Fruit fly (Drosophila melanogaster) whole organism, embryonic: ENCODE data around the gene kraken.

Source experiments
- Bdp1 ChIP-seq: fragments of 200-800 bp; sonication (Bioruptor generic); optimal IDR thresholded peaks from 3 replicates; lab custom pipeline; 2016; ENCODE audit warnings: missing biosample characterization, missing genetic modification characterization
- Bgb ChIP-seq: fragments of 200-800 bp; sonication (Bioruptor generic); IDR thresholded peaks from 2 replicates; pipeline ENCODE4 v1.3.6; 2022; ENCODE audit warnings: missing biosample characterization, missing genetic modification characterization; ENCODE audit not compliant: partially characterized antibody
- Blimp-1 ChIP-seq: fragments of 200-800 bp; sonication (Bioruptor generic); optimal IDR thresholded peaks from 3 replicates; lab custom pipeline; 2018; ENCODE audit warnings: missing biosample characterization, missing genetic modification characterization, mild to moderate bottlenecking, moderate library complexity, missing genetic modification reagents
- CG10565 ChIP-seq: fragments of 200-800 bp; sonication (Bioruptor generic); optimal IDR thresholded peaks from 3 replicates; lab custom pipeline; 2016; ENCODE audit warnings: missing biosample characterization, mild to moderate bottlenecking, missing genetic modification characterization
- CG11695 ChIP-seq: fragments of 200-800 bp; sonication (Bioruptor generic); IDR thresholded peaks from 3 replicates; pipeline ENCODE4 v1.3.6; 2022; ENCODE audit warnings: missing biosample characterization, missing genetic modification characterization
- CG13424 ChIP-seq: fragments of 200-800 bp; sonication (Bioruptor generic); optimal IDR thresholded peaks from 2 replicates; lab custom pipeline; 2019; ENCODE audit warnings: missing biosample characterization, mild to moderate bottlenecking, missing genetic modification characterization, moderate library complexity
- CG13624 ChIP-seq: fragments of 200-800 bp; sonication (Bioruptor generic); optimal IDR thresholded peaks from 2 replicates; lab custom pipeline; 2016; ENCODE audit warnings: missing biosample characterization, missing genetic modification characterization
- CG14860 ChIP-seq: fragments of 200-800 bp; sonication (Bioruptor generic); IDR thresholded peaks from 3 replicates; pipeline ENCODE4 v1.3.6; 2022; ENCODE audit warnings: missing biosample characterization, missing genetic modification characterization; ENCODE audit not compliant: partially characterized antibody
- CG1603 ChIP-seq: fragments of 200-800 bp; sonication (Bioruptor generic); optimal IDR thresholded peaks from 2 replicates; lab custom pipeline; 2019; ENCODE audit warnings: missing biosample characterization, mild to moderate bottlenecking, missing genetic modification characterization, moderate library complexity
- CG16863 ChIP-seq: fragments of 200-800 bp; sonication (Bioruptor generic); optimal IDR thresholded peaks from 3 replicates; lab custom pipeline; 2016; ENCODE audit warnings: missing biosample characterization, missing genetic modification characterization
- CG17829 ChIP-seq: fragments of 200-800 bp; optimal IDR thresholded peaks from 2 replicates; lab custom pipeline; 2019; ENCODE audit warnings: missing biosample characterization, mild to moderate bottlenecking, missing genetic modification characterization, moderate library complexity
- CG17912 ChIP-seq: fragments of 200-800 bp; sonication (Bioruptor generic); optimal IDR thresholded peaks from 2 replicates; lab custom pipeline; 2018; ENCODE audit warnings: missing biosample characterization, mild to moderate bottlenecking, missing genetic modification characterization
- CG2202 ChIP-seq: fragments of 200-800 bp; sonication (Bioruptor generic); optimal IDR thresholded peaks from 2 replicates; lab custom pipeline; 2018; ENCODE audit warnings: missing biosample characterization, mild to moderate bottlenecking, missing genetic modification characterization
- CG31365 ChIP-seq: fragments of 200-800 bp; sonication (Bioruptor generic); optimal IDR thresholded peaks from 2 replicates; lab custom pipeline; 2018; ENCODE audit warnings: missing biosample characterization, mild to moderate bottlenecking, missing genetic modification characterization
- CG32532 ChIP-seq: fragments of 200-800 bp; sonication (Bioruptor generic); IDR thresholded peaks from 2 replicates; pipeline ENCODE4 v1.3.6; 2022; ENCODE audit warnings: missing biosample characterization, missing genetic modification characterization
- CG32767 ChIP-seq: fragments of 200-800 bp; sonication (Bioruptor generic); IDR thresholded peaks from 2 replicates; pipeline ENCODE4 v1.3.6; 2022; ENCODE audit warnings: missing biosample characterization, missing genetic modification characterization
- CG33557 ChIP-seq: fragments of 200-800 bp; sonication (Bioruptor generic); optimal IDR thresholded peaks from 2 replicates; lab custom pipeline; 2019; ENCODE audit warnings: missing biosample characterization, mild to moderate bottlenecking, missing genetic modification characterization, moderate library complexity
- CG4707 ChIP-seq: fragments of 200-800 bp; sonication (Bioruptor generic); optimal IDR thresholded peaks from 2 replicates; lab custom pipeline; 2018; ENCODE audit warnings: missing biosample characterization, mild to moderate bottlenecking, missing genetic modification characterization, moderate library complexity
- CG6813 ChIP-seq: fragments of 200-800 bp; sonication (Bioruptor generic); optimal IDR thresholded peaks from 2 replicates; lab custom pipeline; 2017; ENCODE audit warnings: missing biosample characterization, missing genetic modification characterization, mild to moderate bottlenecking, moderate library complexity, missing genetic modification reagents
- CG8924 ChIP-seq: fragments of 200-800 bp; optimal IDR thresholded peaks from 3 replicates; lab custom pipeline; 2019; ENCODE audit warnings: missing biosample characterization, mild to moderate bottlenecking, missing genetic modification characterization, moderate library complexity
- CG9932 ChIP-seq: fragments of 200-800 bp; sonication (Bioruptor generic); IDR thresholded peaks from 2 replicates; pipeline ENCODE4 v1.3.6; 2022; ENCODE audit warnings: missing biosample characterization, missing genetic modification characterization
- Dip2 ChIP-seq: fragments of 200-800 bp; sonication (Bioruptor generic); IDR thresholded peaks from 2 replicates; pipeline ENCODE4 v1.3.6; 2022; ENCODE audit warnings: missing biosample characterization, missing genetic modification characterization
- Doc3 ChIP-seq: fragments of 200-800 bp; sonication (Bioruptor generic); IDR thresholded peaks from 3 replicates; pipeline ENCODE4 v1.3.6; 2022; ENCODE audit warnings: missing biosample characterization, missing genetic modification characterization; ENCODE audit not compliant: partially characterized antibody
- Elba2 ChIP-seq: fragments of 200-800 bp; sonication (Bioruptor generic); optimal IDR thresholded peaks from 3 replicates; lab custom pipeline; 2016; ENCODE audit warnings: missing biosample characterization, missing genetic modification characterization
- H15 ChIP-seq: fragments of 200-800 bp; sonication (Bioruptor generic); IDR thresholded peaks from 3 replicates; pipeline ENCODE4 v1.3.6; 2022; ENCODE audit warnings: missing biosample characterization, missing genetic modification characterization
- HLHmδ ChIP-seq: fragments of 200-800 bp; sonication (Bioruptor generic); optimal IDR thresholded peaks from 2 replicates; lab custom pipeline; 2018; ENCODE audit warnings: missing biosample characterization, mild to moderate bottlenecking, missing genetic modification characterization, moderate library complexity
- MESR4 ChIP-seq: fragments of 200-800 bp; sonication (Bioruptor generic); optimal IDR thresholded peaks from 2 replicates; lab custom pipeline; 2018; ENCODE audit warnings: missing biosample characterization, mild to moderate bottlenecking, missing genetic modification characterization, moderate library complexity
- Pdp1 ChIP-seq, 2 experiments: fragments of 200-800 bp; sonication (Bioruptor generic); optimal IDR thresholded peaks; 3 replicates each; lab custom pipeline; 2016; ENCODE audit warnings: missing biosample characterization in 2 of 2, missing genetic modification characterization in 2 of 2, mild to moderate bottlenecking in 1 of 2, moderate library complexity in 1 of 2
- Scr ChIP-seq: fragments of 200-800 bp; sonication (Bioruptor generic); IDR thresholded peaks from 2 replicates; pipeline ENCODE4 v1.3.6; 2022; ENCODE audit warnings: missing biosample characterization, missing genetic modification characterization; ENCODE audit not compliant: partially characterized antibody
- TFAM ChIP-seq: fragments of 200-800 bp; sonication (Bioruptor generic); optimal IDR thresholded peaks from 2 replicates; lab custom pipeline; 2017; ENCODE audit warnings: missing biosample characterization, missing genetic modification characterization, inconsistent platforms
- Trl ChIP-seq, 3 experiments: fragments of >200 bp in 2 of 3; fragments of 200-800 bp in 1 of 3; sonication (Bioruptor generic) in 1 of 3; optimal IDR thresholded peaks; 2 replicates in 1 of 3; 3 replicates in 2 of 3; lab custom pipeline; 2016 to 2017; ENCODE audit warnings: missing biosample characterization in 1 of 3, missing genetic modification characterization in 1 of 3
- br ChIP-seq: fragments of >200 bp; optimal IDR thresholded peaks from 2 replicates; lab custom pipeline; 2017
- dan ChIP-seq: fragments of 200-800 bp; sonication (Bioruptor generic); IDR thresholded peaks from 2 replicates; pipeline ENCODE4 v1.3.6; 2022; ENCODE audit warnings: missing biosample characterization, missing genetic modification characterization
- ewg ChIP-seq: fragments of 200-800 bp; sonication (Bioruptor generic); optimal IDR thresholded peaks from 3 replicates; lab custom pipeline; 2017; ENCODE audit warnings: mild to moderate bottlenecking, missing biosample characterization, missing genetic modification reagents, missing genetic modification characterization
- fu2 ChIP-seq: fragments of 200-800 bp; sonication (Bioruptor generic); optimal IDR thresholded peaks from 2 replicates; lab custom pipeline; 2016; ENCODE audit warnings: missing biosample characterization, missing genetic modification characterization
- insv ChIP-seq, 2 experiments: fragments of 200-800 bp; sonication (Bioruptor generic); optimal IDR thresholded peaks; 3 replicates each; lab custom pipeline; 2016 to 2018; ENCODE audit warnings: missing biosample characterization in 2 of 2, missing genetic modification characterization in 2 of 2
- jing ChIP-seq: fragments of 200-800 bp; sonication (Bioruptor generic); optimal IDR thresholded peaks from 2 replicates; lab custom pipeline; 2018; ENCODE audit warnings: missing biosample characterization, mild to moderate bottlenecking, missing genetic modification characterization
- ken ChIP-seq: fragments of 200-800 bp; sonication (Bioruptor generic); IDR thresholded peaks from 3 replicates; pipeline ENCODE4 v1.3.6; 2022; ENCODE audit warnings: missing biosample characterization, missing genetic modification characterization
- lov ChIP-seq, 2 experiments: fragments of 200-800 bp in 1 of 2; fragments of >200 bp in 1 of 2; sonication (Bioruptor generic) in 1 of 2; IDR thresholded peaks in 1 of 2; optimal IDR thresholded peaks in 1 of 2; 2 replicates in 1 of 2; 3 replicates in 1 of 2; pipeline versions ENCODE4 v1.3.6 to Lab custom; 2017 to 2022; ENCODE audit warnings: missing biosample characterization in 1 of 2, missing genetic modification characterization in 1 of 2
- pb ChIP-seq: fragments of 200-800 bp; sonication (Bioruptor generic); optimal IDR thresholded peaks from 3 replicates; lab custom pipeline; 2016; ENCODE audit warnings: missing biosample characterization, missing genetic modification characterization
- pita ChIP-seq: fragments of 200-800 bp; sonication (Bioruptor generic); optimal IDR thresholded peaks from 2 replicates; lab custom pipeline; 2017; ENCODE audit warnings: missing biosample characterization, mild to moderate bottlenecking, missing genetic modification characterization
- repo ChIP-seq: fragments of 200-800 bp; sonication (Bioruptor generic); optimal IDR thresholded peaks from 2 replicates; lab custom pipeline; 2016; ENCODE audit warnings: missing biosample characterization, missing genetic modification characterization
- salm ChIP-seq: fragments of 200-800 bp; sonication (Bioruptor generic); optimal IDR thresholded peaks from 2 replicates; lab custom pipeline; 2018; ENCODE audit warnings: missing biosample characterization, mild to moderate bottlenecking, missing genetic modification characterization
- slbo ChIP-seq: fragments of 200-800 bp; sonication (Bioruptor generic); IDR thresholded peaks from 2 replicates; pipeline ENCODE4 v1.3.6; 2022; ENCODE audit warnings: missing biosample characterization, missing genetic modification characterization
- tup ChIP-seq: fragments of 200-800 bp; sonication (Bioruptor generic); optimal IDR thresholded peaks from 2 replicates; lab custom pipeline; 2016; ENCODE audit warnings: missing biosample characterization, mild to moderate bottlenecking, missing genetic modification characterization, moderate library complexity
- usp ChIP-seq: fragments of >200 bp; optimal IDR thresholded peaks from 2 replicates; lab custom pipeline; 2017; ENCODE audit warnings: missing biosample characterization, missing genetic modification characterization
- vvl ChIP-seq: fragments of 200-800 bp; sonication (Bioruptor generic); IDR thresholded peaks from 2 replicates; pipeline ENCODE4 v1.3.6; 2022; ENCODE audit warnings: missing biosample characterization, missing genetic modification characterization
- wor ChIP-seq: fragments of 200-800 bp; sonication (Bioruptor generic); IDR thresholded peaks from 2 replicates; pipeline ENCODE4 v1.3.6; 2022; ENCODE audit warnings: missing biosample characterization, missing genetic modification characterization
- yki ChIP-seq: fragments of >200 bp; optimal IDR thresholded peaks from 3 replicates; lab custom pipeline; 2018

The kraken gene

dm6 chr2L:819315-820032 is 33.1 kb upstream of the kraken start, which contains the start of the genes PGAP2 and Clp (continued):
- no peak for TF ChIP-seq CG16863 (GFP tag; lab: Kevin White, UChicago)
- TF ChIP-seq CG1603 = peak; percentile 48
- peak; percentile 79 for TF ChIP-seq vvl
- TF ChIP-seq pb (GFP tag; lab: Kevin White, UChicago) = no peak
- TF ChIP-seq CG13624 (GFP tag; lab: Kevin White, UChicago) = peak; percentile 20
- 0 out of 3 replicates have a peak, but pooled peaks have one; percentile 40 for TF ChIP-seq Doc3
- TF ChIP-seq CG17912 (GFP tag; lab: Kevin White, UChicago) = no peak
- TF ChIP-seq Trl (optimal IDR thresholded peaks at IDR 0.05; lab: Kevin White, UChicago) = no peak
- no peak for TF ChIP-seq Trl (GFP tag; optimal IDR thresholded peaks at IDR 0.05; lab: Kevin White, UChicago)
- TF ChIP-seq MESR4 = no peak
- no peak for TF ChIP-seq HLHmδ
- no peak for TF ChIP-seq CG2202 (tag; lab: Kevin White, UChicago)
- TF ChIP-seq yki (lab: Kevin White, UChicago) = no peak
- peak; percentile 73 for TF ChIP-seq H15
- TF ChIP-seq CG8924 (tag; lab: Kevin White, UChicago) = peak; percentile 77
- TF ChIP-seq slbo (GFP tag; lab: Robert Waterston, UW) = peak; percentile 89
- TF ChIP-seq Bgb (GFP tag; lab: Robert Waterston, UW) = no peak
- TF ChIP-seq salm (tag; lab: Kevin White, UChicago) = no peak
- TF ChIP-seq wor (GFP tag; lab: Robert Waterston, UW) = peak; percentile 61
- peak; percentile 75 for TF ChIP-seq ken (GFP tag; lab: Robert Waterston, UW)
- no peak for TF ChIP-seq pita
- no peak for TF ChIP-seq dan (GFP tag; lab: Robert Waterston, UW)
- TF ChIP-seq Elba2 (GFP tag; lab: Kevin White, UChicago) = no peak
- TF ChIP-seq Dip2 (GFP tag; lab: Robert Waterston, UW) = no peak
- peak; percentile 85 for TF ChIP-seq CG9932
- peak; percentile 68 for TF ChIP-seq CG17829 (tag; lab: Kevin White, UChicago)
- no peak for TF ChIP-seq CG4707
- no peak for TF ChIP-seq jing
- TF ChIP-seq ewg (GFP tag; lab: Kevin White, UChicago) = peak; percentile 54
- no peak for TF ChIP-seq CG6813 (GFP tag; lab: Kevin White, UChicago)
- no peak for TF ChIP-seq CG31365 (tag; lab: Kevin White, UChicago)
- TF ChIP-seq CG32767 (GFP tag; lab: Robert Waterston, UW) = peak; percentile 71; the same call in 1 of the 2 replicates
- TF ChIP-seq CG10565 (GFP tag; lab: Kevin White, UChicago) = no peak
- TF ChIP-seq usp (GFP tag; lab: Kevin White, UChicago) = no peak
- TF ChIP-seq CG11695 (GFP tag; lab: Robert Waterston, UW) = peak; percentile 52; the same call in 2 of the 3 replicates
- TF ChIP-seq CG14860 (GFP tag; lab: Robert Waterston, UW) = peak; percentile 65; the same call in 2 of the 3 replicates
- no peak for TF ChIP-seq repo (GFP tag; lab: Kevin White, UChicago)
- peak; percentile 65 for TF ChIP-seq Blimp-1
- TF ChIP-seq Pdp1 (GFP tag; optimal IDR thresholded peaks at IDR 0.05; lab: Kevin White, UChicago) = peak; percentile 67 to 69
- peak; percentile 11 for TF ChIP-seq fu2 (GFP tag; lab: Kevin White, UChicago)
- peak; percentile 79 for TF ChIP-seq CG13424 (tag; lab: Kevin White, UChicago)
- no peak for TF ChIP-seq TFAM (GFP tag; lab: Kevin White, UChicago)
- no peak for TF ChIP-seq lov (optimal IDR thresholded peaks at IDR 0.05; lab: Kevin White, UChicago)
- TF ChIP-seq lov (GFP tag; IDR thresholded peaks at IDR 0.05; lab: Robert Waterston, UW) = no peak
- TF ChIP-seq insv (GFP tag; optimal IDR thresholded peaks at IDR 0.05; lab: Kevin White, UChicago) = no peak
- peak; percentile 13 for TF ChIP-seq tup
- peak; percentile 20 for TF ChIP-seq Bdp1
- peak; percentile 53 for TF ChIP-seq CG33557 (GFP tag; lab: Kevin White, UChicago)
- peak; percentile 79 for TF ChIP-seq CG32532 (GFP tag; lab: Robert Waterston, UW)
- TF ChIP-seq br (lab: Kevin White, UChicago) = no peak
- peak; percentile 67; the same call in 1 of the 2 replicates for TF ChIP-seq Scr (GFP tag; lab: Robert Waterston, UW)
